Comparison of ENCODE assay signal across 1 fruit fly cellular context in the genomic region with DNA sequence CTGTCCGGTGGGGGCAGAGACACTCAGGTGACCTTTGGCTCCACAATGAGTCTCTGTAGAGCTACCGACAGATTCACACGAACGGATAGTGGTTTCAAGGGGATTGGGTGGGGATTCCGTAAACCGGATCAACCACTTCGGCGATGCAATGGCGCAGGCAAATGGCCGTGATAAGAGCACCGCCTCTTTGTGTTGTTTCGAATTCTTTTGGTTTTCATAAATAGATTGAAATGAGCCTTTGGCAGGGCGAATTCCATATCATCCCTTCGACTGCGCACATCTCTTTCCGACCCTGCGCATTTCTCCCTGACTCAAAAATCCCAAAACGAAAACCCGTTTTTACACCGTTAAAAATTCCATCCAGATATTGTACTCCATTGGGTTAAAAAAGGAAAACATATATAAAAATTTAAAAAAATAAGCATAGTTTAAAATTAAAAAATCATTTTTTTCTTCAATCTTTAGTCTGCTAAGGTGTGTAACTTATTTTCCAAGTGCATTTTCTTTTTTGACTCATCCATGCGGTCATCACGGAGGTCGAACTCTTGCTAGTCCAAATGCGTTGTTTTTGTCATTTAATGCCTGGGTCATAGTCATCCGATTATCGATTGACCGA.
TF ChIP-seq lines count a peak whose summit lies in the region.

No protein-coding gene starts in this region.

TF ChIP-seq in whole organism, embryonic, 481 proteins besides CTCF, POLR2A, EP300 and RAD21 (continued from another document):
- no peak for TF ChIP-seq CG1792 (GFP tag; optimal IDR thresholded peaks at IDR 0.05; lab: Kevin White, UChicago)
- peak; percentile 36; the same call in 1 of the 2 replicates for TF ChIP-seq E2f2 (GFP tag; IDR thresholded peaks at IDR 0.05; lab: Robert Waterston, UW)
- TF ChIP-seq CG12391 (tag; optimal IDR thresholded peaks at IDR 0.05; lab: Kevin White, UChicago) = peak; percentile 74
- no peak for TF ChIP-seq Abd-B (GFP tag; optimal IDR thresholded peaks at IDR 0.05; lab: Kevin White, UChicago)
- TF ChIP-seq H2.0 (GFP tag; IDR thresholded peaks at IDR 0.05; lab: Robert Waterston, UW) = 0 out of 2 replicates have a peak, but pooled peaks have one; percentile 12
- peak; percentile 44; the same call in 1 of the 3 replicates for TF ChIP-seq z (GFP tag; IDR thresholded peaks at IDR 0.05; lab: Robert Waterston, UW)
- TF ChIP-seq CG11695 (GFP tag; IDR thresholded peaks at IDR 0.05; lab: Robert Waterston, UW) = 0 out of 3 replicates have a peak, but pooled peaks have one; percentile 34
- TF ChIP-seq CG10366 (GFP tag; IDR thresholded peaks at IDR 0.05; lab: Robert Waterston, UW) = peak; percentile 64
- TF ChIP-seq onecut (GFP tag; IDR thresholded peaks at IDR 0.05; lab: Robert Waterston, UW) = peak; percentile 35
- 0 out of 2 replicates have a peak, but pooled peaks have one; percentile 33 for TF ChIP-seq bowl (GFP tag; IDR thresholded peaks at IDR 0.05; lab: Robert Waterston, UW)
- TF ChIP-seq toy (GFP tag; IDR thresholded peaks at IDR 0.05; lab: Robert Waterston, UW) = no peak
- TF ChIP-seq Six4 (GFP tag; optimal IDR thresholded peaks at IDR 0.05; lab: Kevin White, UChicago) = peak; percentile 3
- TF ChIP-seq ara (GFP tag; IDR thresholded peaks at IDR 0.05; lab: Robert Waterston, UW) = peak; percentile 69
- TF ChIP-seq Hr78 (GFP tag; optimal IDR thresholded peaks at IDR 0.05; lab: Kevin White, UChicago) = peak in 1 of 2 experiments; percentile 31
- TF ChIP-seq Asciz (GFP tag; optimal IDR thresholded peaks at IDR 0.05; lab: Kevin White, UChicago) = peak; percentile 36
- peak; percentile 78 for TF ChIP-seq CG2712 (tag; optimal IDR thresholded peaks at IDR 0.05; lab: Kevin White, UChicago)
- TF ChIP-seq lmd (GFP tag; IDR thresholded peaks at IDR 0.05; lab: Robert Waterston, UW) = no peak; the same call in none of the 2 replicates
- TF ChIP-seq esg (GFP tag; conservative IDR thresholded peaks at IDR 0.05; lab: Robert Waterston, UW) = peak; percentile 36; the same call in 1 of the 2 replicates
- peak; percentile 14 for TF ChIP-seq sd (tag; optimal IDR thresholded peaks at IDR 0.05; lab: Kevin White, UChicago)
- peak; percentile 45 for TF ChIP-seq CG7556 (GFP tag; optimal IDR thresholded peaks at IDR 0.05; lab: Kevin White, UChicago)
- TF ChIP-seq CG14441 (GFP tag; IDR thresholded peaks at IDR 0.05; lab: Robert Waterston, UW) = 0 out of 2 replicates have a peak, but pooled peaks have one; percentile 17
- TF ChIP-seq kah (GFP tag; optimal IDR thresholded peaks at IDR 0.05; lab: Kevin White, UChicago) = no peak
- TF ChIP-seq pan (optimal IDR thresholded peaks at IDR 0.05; lab: Kevin White, UChicago) = no peak
- peak in 1 of 2 experiments; percentile 67 for TF ChIP-seq pan (GFP tag; optimal IDR thresholded peaks at IDR 0.05 in 1 of 2, IDR thresholded peaks at IDR 0.05 in 1 of 2)
- TF ChIP-seq CG13424 (tag; optimal IDR thresholded peaks at IDR 0.05; lab: Kevin White, UChicago) = peak; percentile 66
- no peak for TF ChIP-seq prd (optimal IDR thresholded peaks at IDR 0.05; lab: Kevin White, UChicago)
- peak; percentile 78 for TF ChIP-seq prd (GFP tag; IDR thresholded peaks at IDR 0.05; lab: Robert Waterston, UW)
- TF ChIP-seq Stat92E (GFP tag; optimal IDR thresholded peaks at IDR 0.05; lab: Kevin White, UChicago) = no peak
- TF ChIP-seq Ets97D (GFP tag; optimal IDR thresholded peaks at IDR 0.05; lab: Kevin White, UChicago) = no peak
- TF ChIP-seq zen (tag; optimal IDR thresholded peaks at IDR 0.05; lab: Kevin White, UChicago) = peak; percentile 73
- peak; percentile 43; the same call in 1 of the 2 replicates for TF ChIP-seq sim (GFP tag; IDR thresholded peaks at IDR 0.05; lab: Robert Waterston, UW)
- TF ChIP-seq dmrt11E (tag; optimal IDR thresholded peaks at IDR 0.05; lab: Kevin White, UChicago) = peak; percentile 82
- TF ChIP-seq CG18599 (GFP tag; optimal IDR thresholded peaks at IDR 0.05; lab: Kevin White, UChicago) = peak; percentile 64
- peak; percentile 38 for TF ChIP-seq Meics (GFP tag; optimal IDR thresholded peaks at IDR 0.05; lab: Kevin White, UChicago)
- peak; percentile 75 for TF ChIP-seq ewg (GFP tag; optimal IDR thresholded peaks at IDR 0.05; lab: Kevin White, UChicago)
- TF ChIP-seq insv (GFP tag; optimal IDR thresholded peaks at IDR 0.05; lab: Kevin White, UChicago) = no peak
- peak; percentile 60; the same call in 1 of the 3 replicates for TF ChIP-seq zfh1 (GFP tag; IDR thresholded peaks at IDR 0.05; lab: Robert Waterston, UW)
- no peak for TF ChIP-seq Gug (GFP tag; IDR thresholded peaks at IDR 0.05; lab: Robert Waterston, UW)
- peak; percentile 56 for TF ChIP-seq CG8388 (GFP tag; optimal IDR thresholded peaks at IDR 0.05; lab: Kevin White, UChicago)
- TF ChIP-seq CG13123 (GFP tag; optimal IDR thresholded peaks at IDR 0.05; lab: Kevin White, UChicago) = no peak
- peak; percentile 65 for TF ChIP-seq Nf-YC (tag; optimal IDR thresholded peaks at IDR 0.05; lab: Kevin White, UChicago)
- TF ChIP-seq Usf (GFP tag; optimal IDR thresholded peaks at IDR 0.05; lab: Kevin White, UChicago) = no peak
- peak; percentile 65 for TF ChIP-seq row (GFP tag; IDR thresholded peaks at IDR 0.05; lab: Robert Waterston, UW)
- peak in 1 of 3 experiments; percentile 74 for TF ChIP-seq lola (GFP tag; optimal IDR thresholded peaks at IDR 0.05; lab: Kevin White, UChicago)
- peak; percentile 61 for TF ChIP-seq Oli (tag; optimal IDR thresholded peaks at IDR 0.05; lab: Kevin White, UChicago)
- TF ChIP-seq Blimp-1 (GFP tag; optimal IDR thresholded peaks at IDR 0.05; lab: Kevin White, UChicago) = peak; percentile 74
- TF ChIP-seq chif (GFP tag; optimal IDR thresholded peaks at IDR 0.05; lab: Kevin White, UChicago) = peak in 1 of 2 experiments; percentile 29
- no peak for TF ChIP-seq zfh2 (GFP tag; optimal IDR thresholded peaks at IDR 0.05; lab: Kevin White, UChicago)
- no peak for TF ChIP-seq CG4854 (GFP tag; optimal IDR thresholded peaks at IDR 0.05; lab: Kevin White, UChicago)
- TF ChIP-seq Hmr (GFP tag; optimal IDR thresholded peaks at IDR 0.05; lab: Kevin White, UChicago) = peak; percentile 39
- TF ChIP-seq CG10267 (tag; optimal IDR thresholded peaks at IDR 0.05; lab: Kevin White, UChicago) = peak; percentile 68
- peak; percentile 24 for TF ChIP-seq CG3407 (GFP tag; optimal IDR thresholded peaks at IDR 0.05; lab: Kevin White, UChicago)
- peak; percentile 37 for TF ChIP-seq CG17385 (GFP tag; optimal IDR thresholded peaks at IDR 0.05; lab: Kevin White, UChicago)
- TF ChIP-seq Optix (GFP tag; IDR thresholded peaks at IDR 0.05; lab: Robert Waterston, UW) = no peak
- TF ChIP-seq CG17361 (GFP tag; IDR thresholded peaks at IDR 0.05; lab: Robert Waterston, UW) = peak; percentile 70
- TF ChIP-seq CG9437 (GFP tag; optimal IDR thresholded peaks at IDR 0.05; lab: Kevin White, UChicago) = peak; percentile 15
- TF ChIP-seq Nf-YB (GFP tag; optimal IDR thresholded peaks at IDR 0.05; lab: Kevin White, UChicago) = peak; percentile 52
- no peak for TF ChIP-seq MTF-1 (GFP tag; optimal IDR thresholded peaks at IDR 0.05; lab: Kevin White, UChicago; ENCODE audit: borderline replicate concordance)
- TF ChIP-seq sens (GFP tag; lab: Kevin White, UChicago) = peak; percentile 78
- peak; percentile 74 for TF ChIP-seq CG17359 (tag; optimal IDR thresholded peaks at IDR 0.05; lab: Kevin White, UChicago)
- peak; percentile 73 for TF ChIP-seq CG11504 (tag; optimal IDR thresholded peaks at IDR 0.05; lab: Kevin White, UChicago)
- peak; percentile 79 for TF ChIP-seq gem (tag; optimal IDR thresholded peaks at IDR 0.05; lab: Kevin White, UChicago)
- peak; percentile 74 for TF ChIP-seq abd-A (tag; optimal IDR thresholded peaks at IDR 0.05; lab: Kevin White, UChicago)
- TF ChIP-seq CG12659 (GFP tag; optimal IDR thresholded peaks at IDR 0.05; lab: Kevin White, UChicago) = peak; percentile 26
- peak; percentile 51 for TF ChIP-seq PHDP (tag; optimal IDR thresholded peaks at IDR 0.05; lab: Kevin White, UChicago)
- peak; percentile 65 for TF ChIP-seq CG15601 (tag; optimal IDR thresholded peaks at IDR 0.05; lab: Kevin White, UChicago)
- peak; percentile 19 for TF ChIP-seq CG6254 (GFP tag; optimal IDR thresholded peaks at IDR 0.05; lab: Kevin White, UChicago)
- TF ChIP-seq hkb (optimal IDR thresholded peaks at IDR 0.05; lab: Kevin White, UChicago) = no peak
- peak; percentile 67 for TF ChIP-seq hkb (GFP tag; IDR thresholded peaks at IDR 0.05; lab: Robert Waterston, UW)
- peak; percentile 5 for TF ChIP-seq lilli (GFP tag; optimal IDR thresholded peaks at IDR 0.05; lab: Kevin White, UChicago)
- TF ChIP-seq Neu2 (GFP tag; optimal IDR thresholded peaks at IDR 0.05; lab: Kevin White, UChicago; ENCODE audit: borderline replicate concordance) = no peak
- TF ChIP-seq phol (tag; optimal IDR thresholded peaks at IDR 0.05; lab: Kevin White, UChicago) = peak; percentile 72
- TF ChIP-seq sens-2 (GFP tag; IDR thresholded peaks at IDR 0.05; lab: Robert Waterston, UW) = 0 out of 2 replicates have a peak, but pooled peaks have one; percentile 34
- peak; percentile 21 for TF ChIP-seq CG6813 (GFP tag; optimal IDR thresholded peaks at IDR 0.05; lab: Kevin White, UChicago)
- no peak for TF ChIP-seq CG17568 (GFP tag; optimal IDR thresholded peaks at IDR 0.05; lab: Kevin White, UChicago)
- peak; percentile 74 for TF ChIP-seq CG2678 (tag; optimal IDR thresholded peaks at IDR 0.05; lab: Kevin White, UChicago)
- TF ChIP-seq stc (GFP tag; IDR thresholded peaks at IDR 0.05; lab: Robert Waterston, UW) = peak; percentile 50; the same call in 1 of the 2 replicates
- peak; percentile 25 for TF ChIP-seq fd102C (GFP tag; optimal IDR thresholded peaks at IDR 0.05; lab: Kevin White, UChicago)
- peak; percentile 28 for TF ChIP-seq CG4820 (GFP tag; optimal IDR thresholded peaks at IDR 0.05; lab: Kevin White, UChicago)
- TF ChIP-seq ac (GFP tag; optimal IDR thresholded peaks at IDR 0.05; lab: Kevin White, UChicago) = peak; percentile 11
- TF ChIP-seq br (optimal IDR thresholded peaks at IDR 0.05; lab: Kevin White, UChicago) = no peak
- peak; percentile 15; the same call in 1 of the 2 replicates for TF ChIP-seq CG11247 (GFP tag; IDR thresholded peaks at IDR 0.05; lab: Robert Waterston, UW)
- peak; percentile 25; the same call in 1 of the 2 replicates for TF ChIP-seq CG4730 (GFP tag; IDR thresholded peaks at IDR 0.05; lab: Robert Waterston, UW)
TF ChIP-seq in whole organism, embryonic: peak in this region for 164.
